Fruit fly (Drosophila melanogaster) whole organism, embryonic: ENCODE data around the gene stet.

Experiments
- Atf-2 ChIP-seq: fragments of 200-800 bp; sonication (Bioruptor generic); optimal IDR thresholded peaks from 2 replicates; lab custom pipeline; 2016; ENCODE audit warnings: missing biosample characterization, missing genetic modification characterization
- Atf3 ChIP-seq: fragments of 200-800 bp; sonication (Bioruptor generic); optimal IDR thresholded peaks from 3 replicates; lab custom pipeline; 2016; ENCODE audit warnings: missing biosample characterization, missing genetic modification characterization
- CG10267 ChIP-seq: fragments of 200-800 bp; sonication (Bioruptor generic); optimal IDR thresholded peaks from 2 replicates; lab custom pipeline; 2018; ENCODE audit warnings: missing biosample characterization, mild to moderate bottlenecking, missing genetic modification characterization, moderate library complexity
- CG10366 ChIP-seq: fragments of 200-800 bp; sonication (Bioruptor generic); IDR thresholded peaks from 2 replicates; pipeline ENCODE4 v1.3.6; 2022; ENCODE audit warnings: missing biosample characterization, missing genetic modification characterization
- CG10565 ChIP-seq: fragments of 200-800 bp; sonication (Bioruptor generic); optimal IDR thresholded peaks from 3 replicates; lab custom pipeline; 2016; ENCODE audit warnings: missing biosample characterization, mild to moderate bottlenecking, missing genetic modification characterization
- CG11696 ChIP-seq: fragments of 200-800 bp; sonication (Bioruptor generic); IDR thresholded peaks from 2 replicates; pipeline ENCODE4 v1.3.6; 2022; ENCODE audit warnings: missing biosample characterization, missing genetic modification characterization
- CG12219 ChIP-seq: fragments of 200-800 bp; sonication (Bioruptor generic); optimal IDR thresholded peaks from 3 replicates; lab custom pipeline; 2018; ENCODE audit warnings: missing biosample characterization, mild to moderate bottlenecking, missing genetic modification characterization
- CG12942 ChIP-seq: fragments of 200-800 bp; sonication (Bioruptor generic); optimal IDR thresholded peaks from 3 replicates; lab custom pipeline; 2016; ENCODE audit warnings: missing biosample characterization, missing genetic modification characterization
- CG15514 ChIP-seq: fragments of 200-800 bp; sonication (Bioruptor generic); optimal IDR thresholded peaks from 3 replicates; lab custom pipeline; 2017; ENCODE audit warnings: missing biosample characterization, missing genetic modification characterization, mild to moderate bottlenecking, moderate library complexity, missing genetic modification reagents
- CG1602 ChIP-seq: fragments of 200-800 bp; sonication (Bioruptor generic); optimal IDR thresholded peaks from 3 replicates; lab custom pipeline; 2016; ENCODE audit warnings: missing biosample characterization, missing genetic modification characterization
- CG17328 ChIP-seq: fragments of 200-800 bp; sonication (Bioruptor generic); IDR thresholded peaks from 2 replicates; pipeline ENCODE4 v1.3.6; 2022; ENCODE audit warnings: missing biosample characterization, missing genetic modification characterization
- CG18262 ChIP-seq: fragments of 200-800 bp; optimal IDR thresholded peaks from 3 replicates; lab custom pipeline; 2019; ENCODE audit warnings: missing biosample characterization, mild to moderate bottlenecking, missing genetic modification characterization, moderate library complexity
- CG2116 ChIP-seq: fragments of 200-800 bp; sonication (Bioruptor generic); optimal IDR thresholded peaks from 3 replicates; lab custom pipeline; 2018; ENCODE audit warnings: missing biosample characterization, mild to moderate bottlenecking, missing genetic modification characterization
- CG32532 ChIP-seq: fragments of 200-800 bp; sonication (Bioruptor generic); IDR thresholded peaks from 2 replicates; pipeline ENCODE4 v1.3.6; 2022; ENCODE audit warnings: missing biosample characterization, missing genetic modification characterization
- CG32767 ChIP-seq: fragments of 200-800 bp; sonication (Bioruptor generic); IDR thresholded peaks from 2 replicates; pipeline ENCODE4 v1.3.6; 2022; ENCODE audit warnings: missing biosample characterization, missing genetic modification characterization
- CG4282 ChIP-seq: fragments of 200-800 bp; sonication (Bioruptor generic); optimal IDR thresholded peaks from 2 replicates; lab custom pipeline; 2016; ENCODE audit warnings: missing biosample characterization, missing genetic modification characterization
- CG4730 ChIP-seq: fragments of 200-800 bp; sonication (Bioruptor generic); IDR thresholded peaks from 2 replicates; pipeline ENCODE4 v1.3.6; 2022; ENCODE audit warnings: missing biosample characterization, missing genetic modification characterization
- CG6254 ChIP-seq: fragments of 200-800 bp; sonication (Bioruptor generic); optimal IDR thresholded peaks from 3 replicates; lab custom pipeline; 2017; ENCODE audit warnings: mild to moderate bottlenecking, missing biosample characterization, missing genetic modification reagents, missing genetic modification characterization
- CG7839 ChIP-seq: fragments of 200-800 bp; sonication (Bioruptor generic); optimal IDR thresholded peaks from 3 replicates; lab custom pipeline; 2018; ENCODE audit warnings: missing biosample characterization, mild to moderate bottlenecking, missing genetic modification characterization, moderate library complexity
- CG8359 ChIP-seq: fragments of 200-800 bp; sonication (Bioruptor generic); optimal IDR thresholded peaks from 2 replicates; lab custom pipeline; 2017; ENCODE audit warnings: missing biosample characterization, mild to moderate bottlenecking, missing genetic modification characterization, borderline replicate concordance
- Camta ChIP-seq: fragments of 200-800 bp; sonication (Bioruptor generic); optimal IDR thresholded peaks from 2 replicates; lab custom pipeline; 2016; ENCODE audit warnings: missing biosample characterization, missing genetic modification characterization
- Chrac-16 ChIP-seq: fragments of 200-800 bp; sonication (Bioruptor generic); optimal IDR thresholded peaks from 3 replicates; lab custom pipeline; 2016; ENCODE audit warnings: missing biosample characterization, missing genetic modification characterization
- Gsc ChIP-seq: fragments of 200-800 bp; sonication (Bioruptor generic); IDR thresholded peaks from 2 replicates; pipeline ENCODE4 v1.3.6; 2022; ENCODE audit warnings: missing biosample characterization, missing genetic modification characterization
- HHEX ChIP-seq: fragments of 200-800 bp; sonication (Bioruptor generic); optimal IDR thresholded peaks from 3 replicates; lab custom pipeline; 2017; ENCODE audit warnings: missing biosample characterization, mild to moderate bottlenecking, missing genetic modification characterization, missing genetic modification reagents
- HLH4C ChIP-seq: fragments of 200-800 bp; sonication (Bioruptor generic); IDR thresholded peaks from 3 replicates; pipeline ENCODE4 v1.3.6; 2022; ENCODE audit warnings: missing biosample characterization, missing genetic modification characterization; ENCODE audit not compliant: partially characterized antibody
- Hr3 ChIP-seq: fragments of 200-800 bp; sonication (Bioruptor generic); optimal IDR thresholded peaks from 3 replicates; lab custom pipeline; 2016; ENCODE audit warnings: missing biosample characterization, missing genetic modification characterization
- Max ChIP-seq: fragments of 200-800 bp; sonication (Bioruptor generic); optimal IDR thresholded peaks from 2 replicates; lab custom pipeline; 2016; ENCODE audit warnings: missing biosample characterization, mild to moderate bottlenecking, missing genetic modification characterization
- Oaz ChIP-seq: fragments of 200-800 bp; sonication (Bioruptor generic); IDR thresholded peaks from 2 replicates; pipeline ENCODE4 v1.3.6; 2022; ENCODE audit warnings: missing biosample characterization, missing genetic modification characterization
- PHDP ChIP-seq: fragments of 200-800 bp; sonication (Bioruptor generic); optimal IDR thresholded peaks from 3 replicates; lab custom pipeline; 2018; ENCODE audit warnings: missing biosample characterization, mild to moderate bottlenecking, missing genetic modification characterization, moderate library complexity
- Ptx1 ChIP-seq: fragments of 200-800 bp; sonication (Bioruptor generic); IDR thresholded peaks from 2 replicates; pipeline ENCODE4 v1.3.6; 2022; ENCODE audit warnings: missing biosample characterization, missing genetic modification characterization
- Xbp1 ChIP-seq: fragments of 200-800 bp; sonication (Bioruptor generic); optimal IDR thresholded peaks from 3 replicates; lab custom pipeline; 2016; ENCODE audit warnings: missing biosample characterization, mild to moderate bottlenecking, missing genetic modification characterization
- abd-A ChIP-seq: fragments of 200-800 bp; sonication (Bioruptor generic); optimal IDR thresholded peaks from 3 replicates; lab custom pipeline; 2019; ENCODE audit warnings: missing biosample characterization, mild to moderate bottlenecking, missing genetic modification characterization, moderate library complexity
- bcd ChIP-seq: fragments of 200-800 bp; sonication (Bioruptor generic); optimal IDR thresholded peaks from 2 replicates; lab custom pipeline; 2017; ENCODE audit warnings: missing biosample characterization, mild to moderate bottlenecking, missing genetic modification characterization
- cwo ChIP-seq: fragments of 200-800 bp; sonication (Bioruptor generic); optimal IDR thresholded peaks from 3 replicates; lab custom pipeline; 2017; ENCODE audit warnings: missing biosample characterization, missing genetic modification characterization, mild to moderate bottlenecking, moderate library complexity, missing genetic modification reagents
- esg ChIP-seq: fragments of 200-800 bp; sonication (Bioruptor generic); conservative IDR thresholded peaks from 2 replicates; pipeline ENCODE4 v1.3.6; 2022; ENCODE audit warnings: missing biosample characterization, missing genetic modification characterization
- jing ChIP-seq: fragments of 200-800 bp; sonication (Bioruptor generic); optimal IDR thresholded peaks from 2 replicates; lab custom pipeline; 2018; ENCODE audit warnings: missing biosample characterization, mild to moderate bottlenecking, missing genetic modification characterization
- kay ChIP-seq: fragments of 200-800 bp; sonication (Bioruptor generic); optimal IDR thresholded peaks from 2 replicates; lab custom pipeline; 2016; ENCODE audit warnings: missing biosample characterization, missing genetic modification characterization
- pan ChIP-seq, 4 experiments: fragments of >200 bp in 3 of 4; fragments of 200-800 bp in 1 of 4; sonication (Bioruptor generic) in 1 of 4; optimal IDR thresholded peaks in 3 of 4; IDR thresholded peaks in 1 of 4; 2 replicates each; pipeline versions ENCODE4 v1.3.6 to Lab custom; 2017 to 2022; ENCODE audit warnings: missing biosample characterization in 2 of 4, missing genetic modification characterization in 2 of 4, mixed read lengths in 1 of 4
- peb ChIP-seq: fragments of 200-800 bp; sonication (Bioruptor generic); IDR thresholded peaks from 2 replicates; pipeline ENCODE4 v1.3.6; 2022; ENCODE audit warnings: missing biosample characterization, missing genetic modification characterization
- run ChIP-seq: fragments of 200-800 bp; sonication (Bioruptor generic); optimal IDR thresholded peaks from 3 replicates; lab custom pipeline; 2018; ENCODE audit warnings: missing biosample characterization, mild to moderate bottlenecking, missing genetic modification characterization
- shn ChIP-seq: fragments of 200-800 bp; sonication (Bioruptor generic); optimal IDR thresholded peaks from 3 replicates; lab custom pipeline; 2016; ENCODE audit warnings: missing biosample characterization, missing genetic modification characterization
- sr ChIP-seq: fragments of 200-800 bp; sonication (Bioruptor generic); IDR thresholded peaks from 3 replicates; pipeline ENCODE4 v1.3.6; 2022; ENCODE audit warnings: missing biosample characterization, missing genetic modification characterization
- tgo ChIP-seq: fragments of 200-800 bp; sonication (Bioruptor generic); IDR thresholded peaks from 3 replicates; pipeline ENCODE4 v1.3.6; 2022; ENCODE audit warnings: missing biosample characterization, missing genetic modification characterization
- tup ChIP-seq: fragments of 200-800 bp; sonication (Bioruptor generic); optimal IDR thresholded peaks from 2 replicates; lab custom pipeline; 2016; ENCODE audit warnings: missing biosample characterization, mild to moderate bottlenecking, missing genetic modification characterization, moderate library complexity
- tx ChIP-seq: fragments of 200-800 bp; sonication (Bioruptor generic); optimal IDR thresholded peaks from 2 replicates; lab custom pipeline; 2016; ENCODE audit warnings: missing biosample characterization, missing genetic modification characterization
- unpg ChIP-seq: fragments of 200-800 bp; sonication (Bioruptor generic); optimal IDR thresholded peaks from 3 replicates; lab custom pipeline; 2018; ENCODE audit warnings: missing biosample characterization, mild to moderate bottlenecking, missing genetic modification characterization, moderate library complexity
- wdn ChIP-seq: fragments of 200-800 bp; sonication (Bioruptor generic); IDR thresholded peaks from 2 replicates; pipeline ENCODE4 v1.3.6; 2022; ENCODE audit warnings: missing biosample characterization, missing genetic modification characterization
- wek ChIP-seq: fragments of 200-800 bp; sonication (Bioruptor generic); optimal IDR thresholded peaks from 3 replicates; lab custom pipeline; 2018; ENCODE audit warnings: missing biosample characterization, mild to moderate bottlenecking, missing genetic modification characterization, moderate library complexity

Gene stet

dm6 chr3L:1478998-1479680 is 10.2 kb downstream of the stet start (continued):
- TF ChIP-seq abd-A (tag; lab: Kevin White, UChicago), result no peak
- TF ChIP-seq bcd, result peak; percentile 49
- TF ChIP-seq Camta (GFP tag; lab: Kevin White, UChicago), result peak; percentile 13
- TF ChIP-seq CG10366 (GFP tag; lab: Robert Waterston, UW), result peak; percentile 58; the same call in 1 of the 2 replicates
- TF ChIP-seq run (tag; lab: Kevin White, UChicago), result no peak
- TF ChIP-seq CG1602 (GFP tag; lab: Kevin White, UChicago), result peak; percentile 70
- TF ChIP-seq shn (GFP tag; lab: Kevin White, UChicago), result peak; percentile 30
- no peak for TF ChIP-seq HLH4C (GFP tag; lab: Robert Waterston, UW)
- peak; percentile 26 for TF ChIP-seq tx (GFP tag; lab: Kevin White, UChicago)
- peak; percentile 21 for TF ChIP-seq Max (GFP tag; lab: Kevin White, UChicago)
- TF ChIP-seq cwo (GFP tag; lab: Kevin White, UChicago), result no peak
- peak; percentile 88 for TF ChIP-seq Chrac-16 (GFP tag; lab: Kevin White, UChicago)
- TF ChIP-seq CG11696 (GFP tag; lab: Robert Waterston, UW), result peak; percentile 97
- peak; percentile 37 for TF ChIP-seq CG8359 (GFP tag; lab: Kevin White, UChicago)
- peak; percentile 56 for TF ChIP-seq Hr3 (GFP tag; lab: Kevin White, UChicago)
- no peak for TF ChIP-seq HHEX (GFP tag; lab: Kevin White, UChicago)
- peak; percentile 59 for TF ChIP-seq CG4730 (GFP tag; lab: Robert Waterston, UW)
- peak; percentile 63 for TF ChIP-seq CG7839 (tag; lab: Kevin White, UChicago)
- TF ChIP-seq peb (GFP tag; lab: Robert Waterston, UW), result no peak; the same call in 1 of the 2 replicates
- peak; percentile 44 for TF ChIP-seq CG10267 (tag; lab: Kevin White, UChicago)
- TF ChIP-seq CG15514 (GFP tag; lab: Kevin White, UChicago), result no peak
- TF ChIP-seq esg (GFP tag; lab: Robert Waterston, UW), result peak; percentile 39; the same call in 1 of the 2 replicates
- peak; percentile 28 for TF ChIP-seq CG2116 (GFP tag; lab: Kevin White, UChicago)
- TF ChIP-seq wdn (GFP tag; lab: Robert Waterston, UW), result no peak
- peak; percentile 61 for TF ChIP-seq CG12219 (GFP tag; lab: Kevin White, UChicago)
- peak; percentile 81 for TF ChIP-seq CG18262 (tag; lab: Kevin White, UChicago)
- TF ChIP-seq sr (GFP tag; lab: Robert Waterston, UW), result no peak
- no peak for TF ChIP-seq wek (GFP tag; lab: Kevin White, UChicago)
- peak; percentile 62 for TF ChIP-seq unpg (GFP tag; lab: Kevin White, UChicago)
- peak; percentile 15 for TF ChIP-seq kay (GFP tag; lab: Kevin White, UChicago)
- no peak for TF ChIP-seq CG4282 (GFP tag; lab: Kevin White, UChicago)
- TF ChIP-seq CG32532 (GFP tag; lab: Robert Waterston, UW), result peak; percentile 39; the same call in 1 of the 2 replicates
- no peak for TF ChIP-seq PHDP (tag; lab: Kevin White, UChicago)
- peak; percentile 54 for TF ChIP-seq CG6254 (GFP tag; lab: Kevin White, UChicago)
- TF ChIP-seq tgo (GFP tag; lab: Robert Waterston, UW), result peak; percentile 59
- TF ChIP-seq Xbp1, result peak; percentile 67
- peak; percentile 54; the same call in 1 of the 2 replicates for TF ChIP-seq Ptx1 (GFP tag; lab: Robert Waterston, UW)
- peak; percentile 53 for TF ChIP-seq tup
- TF ChIP-seq Atf-2 (GFP tag; lab: Kevin White, UChicago), result peak; percentile 53
- TF ChIP-seq CG32767 (GFP tag; lab: Robert Waterston, UW), result 0 out of 2 replicates have a peak, but pooled peaks have one; percentile 45
- peak; percentile 89 for TF ChIP-seq CG17328 (GFP tag; lab: Robert Waterston, UW)
- no peak for TF ChIP-seq CG10565 (GFP tag; lab: Kevin White, UChicago)
- TF ChIP-seq jing (GFP tag; lab: Kevin White, UChicago), result peak; percentile 40
- peak; percentile 58 for TF ChIP-seq Gsc (GFP tag; lab: Robert Waterston, UW)
- 0 out of 2 replicates have a peak, but pooled peaks have one; percentile 30 for TF ChIP-seq Oaz
- peak; percentile 42 for TF ChIP-seq CG12942 (GFP tag; lab: Kevin White, UChicago)
- TF ChIP-seq Atf3, result peak; percentile 65
- TF ChIP-seq pan (optimal IDR thresholded peaks at IDR 0.05; lab: Kevin White, UChicago), result peak in 1 of 2 experiments; percentile 7
- TF ChIP-seq pan (GFP tag; optimal IDR thresholded peaks at IDR 0.05 in 1 of 2, IDR thresholded peaks at IDR 0.05 in 1 of 2), result peak in 1 of 2 experiments; percentile 72
